Fruit fly (Drosophila melanogaster) whole organism, embryonic: ENCODE results near the gene SNRPG.

Source experiments
- ATbp ChIP-seq: fragments of 200-800 bp; sonication (Bioruptor generic); optimal IDR thresholded peaks from 2 replicates; lab custom pipeline; 2017; ENCODE audit warnings: missing biosample characterization, mild to moderate bottlenecking, missing genetic modification characterization, missing genetic modification reagents
- Atf-2 ChIP-seq: fragments of 200-800 bp; sonication (Bioruptor generic); optimal IDR thresholded peaks from 2 replicates; lab custom pipeline; 2016; ENCODE audit warnings: missing biosample characterization, missing genetic modification characterization
- CG11504 ChIP-seq: fragments of 200-800 bp; sonication (Bioruptor generic); optimal IDR thresholded peaks from 3 replicates; lab custom pipeline; 2019; ENCODE audit warnings: missing biosample characterization, mild to moderate bottlenecking, missing genetic modification characterization, moderate library complexity
- CG12391 ChIP-seq: fragments of 200-800 bp; sonication (Bioruptor generic); optimal IDR thresholded peaks from 3 replicates; lab custom pipeline; 2018; ENCODE audit warnings: missing biosample characterization, mild to moderate bottlenecking, missing genetic modification characterization, moderate library complexity
- CG12942 ChIP-seq: fragments of 200-800 bp; sonication (Bioruptor generic); optimal IDR thresholded peaks from 3 replicates; lab custom pipeline; 2016; ENCODE audit warnings: missing biosample characterization, missing genetic modification characterization
- CG13424 ChIP-seq: fragments of 200-800 bp; sonication (Bioruptor generic); optimal IDR thresholded peaks from 2 replicates; lab custom pipeline; 2019; ENCODE audit warnings: missing biosample characterization, mild to moderate bottlenecking, missing genetic modification characterization, moderate library complexity
- CG15514 ChIP-seq: fragments of 200-800 bp; sonication (Bioruptor generic); optimal IDR thresholded peaks from 3 replicates; lab custom pipeline; 2017; ENCODE audit warnings: missing biosample characterization, missing genetic modification characterization, mild to moderate bottlenecking, moderate library complexity, missing genetic modification reagents
- CG17359 ChIP-seq: fragments of 200-800 bp; sonication (Bioruptor generic); optimal IDR thresholded peaks from 3 replicates; lab custom pipeline; 2018; ENCODE audit warnings: missing biosample characterization, mild to moderate bottlenecking, missing genetic modification characterization, moderate library complexity
- CG17361 ChIP-seq: fragments of 200-800 bp; sonication (Bioruptor generic); IDR thresholded peaks from 3 replicates; pipeline ENCODE4 v1.3.6; 2022; ENCODE audit warnings: missing biosample characterization, missing genetic modification characterization
- CG17568 ChIP-seq: fragments of 200-800 bp; sonication (Bioruptor generic); optimal IDR thresholded peaks from 2 replicates; lab custom pipeline; 2018; ENCODE audit warnings: missing biosample characterization, mild to moderate bottlenecking, missing genetic modification characterization, moderate library complexity
- CG2120 ChIP-seq: fragments of 200-800 bp; sonication (Bioruptor generic); optimal IDR thresholded peaks from 3 replicates; lab custom pipeline; 2016; ENCODE audit warnings: missing biosample characterization, missing genetic modification characterization
- CG30403 ChIP-seq: fragments of 200-800 bp; sonication (Bioruptor generic); optimal IDR thresholded peaks from 3 replicates; lab custom pipeline; 2016; ENCODE audit warnings: missing biosample characterization, missing genetic modification characterization
- CG31365 ChIP-seq: fragments of 200-800 bp; sonication (Bioruptor generic); optimal IDR thresholded peaks from 2 replicates; lab custom pipeline; 2018; ENCODE audit warnings: missing biosample characterization, mild to moderate bottlenecking, missing genetic modification characterization
- CG33213 ChIP-seq: fragments of 200-800 bp; sonication (Bioruptor generic); optimal IDR thresholded peaks from 3 replicates; lab custom pipeline; 2016; ENCODE audit warnings: missing biosample characterization, missing genetic modification characterization
- CG4730 ChIP-seq: fragments of 200-800 bp; sonication (Bioruptor generic); IDR thresholded peaks from 2 replicates; pipeline ENCODE4 v1.3.6; 2022; ENCODE audit warnings: missing biosample characterization, missing genetic modification characterization
- CG6813 ChIP-seq: fragments of 200-800 bp; sonication (Bioruptor generic); optimal IDR thresholded peaks from 2 replicates; lab custom pipeline; 2017; ENCODE audit warnings: missing biosample characterization, missing genetic modification characterization, mild to moderate bottlenecking, moderate library complexity, missing genetic modification reagents
- CG7556 ChIP-seq: fragments of 200-800 bp; sonication (Bioruptor generic); optimal IDR thresholded peaks from 2 replicates; lab custom pipeline; 2017; ENCODE audit warnings: missing biosample characterization, mild to moderate bottlenecking, missing genetic modification characterization
- CG7839 ChIP-seq: fragments of 200-800 bp; sonication (Bioruptor generic); optimal IDR thresholded peaks from 3 replicates; lab custom pipeline; 2018; ENCODE audit warnings: missing biosample characterization, mild to moderate bottlenecking, missing genetic modification characterization, moderate library complexity
- CG8359 ChIP-seq: fragments of 200-800 bp; sonication (Bioruptor generic); optimal IDR thresholded peaks from 2 replicates; lab custom pipeline; 2017; ENCODE audit warnings: missing biosample characterization, mild to moderate bottlenecking, missing genetic modification characterization, borderline replicate concordance
- CG8478 ChIP-seq: fragments of >200 bp; optimal IDR thresholded peaks from 2 replicates; lab custom pipeline; 2018
- CrebB ChIP-seq: fragments of 200-800 bp; sonication (Bioruptor generic); optimal IDR thresholded peaks from 3 replicates; lab custom pipeline; 2018; ENCODE audit warnings: missing biosample characterization, mild to moderate bottlenecking, missing genetic modification characterization
- Dek ChIP-seq: fragments of 200-800 bp; sonication (Bioruptor generic); optimal IDR thresholded peaks from 3 replicates; lab custom pipeline; 2019; ENCODE audit warnings: missing biosample characterization, mild to moderate bottlenecking, missing genetic modification characterization, moderate library complexity
- Ets65A ChIP-seq: fragments of 200-800 bp; sonication (Bioruptor generic); peaks from one replicate; lab custom pipeline; 2016; ENCODE audit warnings: missing biosample characterization, missing genetic modification characterization
- Fer1 ChIP-seq: fragments of 200-800 bp; sonication (Bioruptor generic); optimal IDR thresholded peaks from 2 replicates; lab custom pipeline; 2017; ENCODE audit warnings: missing biosample characterization, mild to moderate bottlenecking, missing genetic modification characterization
- H2.0 ChIP-seq: fragments of 200-800 bp; sonication (Bioruptor generic); IDR thresholded peaks from 2 replicates; pipeline ENCODE4 v1.3.6; 2022; ENCODE audit warnings: missing biosample characterization, missing genetic modification characterization
- HLH54F ChIP-seq: fragments of 200-800 bp; sonication (Bioruptor generic); optimal IDR thresholded peaks from 3 replicates; lab custom pipeline; 2016; ENCODE audit warnings: missing biosample characterization, missing genetic modification characterization
- Hmr ChIP-seq: fragments of 200-800 bp; sonication (Bioruptor generic); optimal IDR thresholded peaks from 3 replicates; lab custom pipeline; 2017; ENCODE audit warnings: mild to moderate bottlenecking, missing biosample characterization, missing genetic modification reagents, missing genetic modification characterization
- Meics ChIP-seq: fragments of 200-800 bp; sonication (Bioruptor generic); optimal IDR thresholded peaks from 2 replicates; lab custom pipeline; 2017; ENCODE audit warnings: missing biosample characterization, mild to moderate bottlenecking, missing genetic modification characterization
- NC2α ChIP-seq: fragments of 200-800 bp; sonication (Bioruptor generic); optimal IDR thresholded peaks from 2 replicates; lab custom pipeline; 2016; ENCODE audit warnings: missing biosample characterization, missing genetic modification characterization
- PHDP ChIP-seq: fragments of 200-800 bp; sonication (Bioruptor generic); optimal IDR thresholded peaks from 3 replicates; lab custom pipeline; 2018; ENCODE audit warnings: missing biosample characterization, mild to moderate bottlenecking, missing genetic modification characterization, moderate library complexity
- Rx ChIP-seq: fragments of 200-800 bp; sonication (Bioruptor generic); IDR thresholded peaks from 2 replicates; pipeline ENCODE4 v1.3.6; 2022; ENCODE audit warnings: missing biosample characterization, missing genetic modification characterization
- aop ChIP-seq: fragments of 200-800 bp; sonication (Bioruptor generic); IDR thresholded peaks from 2 replicates; pipeline ENCODE4 v1.3.6; 2022; ENCODE audit warnings: missing biosample characterization, missing genetic modification characterization
- bcd ChIP-seq: fragments of 200-800 bp; sonication (Bioruptor generic); optimal IDR thresholded peaks from 2 replicates; lab custom pipeline; 2017; ENCODE audit warnings: missing biosample characterization, mild to moderate bottlenecking, missing genetic modification characterization
- cad ChIP-seq: fragments of >200 bp; optimal IDR thresholded peaks from 2 replicates; lab custom pipeline; 2017; ENCODE audit warnings: missing biosample characterization, missing genetic modification characterization
- esg ChIP-seq: fragments of 200-800 bp; sonication (Bioruptor generic); conservative IDR thresholded peaks from 2 replicates; pipeline ENCODE4 v1.3.6; 2022; ENCODE audit warnings: missing biosample characterization, missing genetic modification characterization
- ewg ChIP-seq: fragments of 200-800 bp; sonication (Bioruptor generic); optimal IDR thresholded peaks from 3 replicates; lab custom pipeline; 2017; ENCODE audit warnings: mild to moderate bottlenecking, missing biosample characterization, missing genetic modification reagents, missing genetic modification characterization
- eyg ChIP-seq: fragments of 200-800 bp; sonication (Bioruptor generic); optimal IDR thresholded peaks from 3 replicates; lab custom pipeline; 2016; ENCODE audit warnings: missing biosample characterization, missing genetic modification characterization
- gfzf ChIP-seq: fragments of 200-800 bp; sonication (Bioruptor generic); optimal IDR thresholded peaks from 2 replicates; lab custom pipeline; 2016; ENCODE audit warnings: missing biosample characterization, mild to moderate bottlenecking, missing genetic modification characterization, moderate library complexity
- nmo ChIP-seq: fragments of 200-800 bp; sonication (Bioruptor generic); optimal IDR thresholded peaks from 2 replicates; lab custom pipeline; 2018; ENCODE audit warnings: missing biosample characterization, mild to moderate bottlenecking, missing genetic modification characterization, moderate library complexity
- oc ChIP-seq: fragments of 200-800 bp; sonication (Bioruptor generic); optimal IDR thresholded peaks from 2 replicates; lab custom pipeline; 2018; ENCODE audit warnings: missing biosample characterization, mild to moderate bottlenecking, missing genetic modification characterization, moderate library complexity
- phol ChIP-seq: fragments of 200-800 bp; sonication (Bioruptor generic); optimal IDR thresholded peaks from 3 replicates; lab custom pipeline; 2018; ENCODE audit warnings: missing biosample characterization, mild to moderate bottlenecking, missing genetic modification characterization, moderate library complexity
- row ChIP-seq: fragments of 200-800 bp; sonication (Bioruptor generic); IDR thresholded peaks from 3 replicates; pipeline ENCODE4 v1.3.6; 2022; ENCODE audit warnings: missing biosample characterization, missing genetic modification characterization
- sna ChIP-seq: fragments of 200-800 bp; sonication (Bioruptor generic); IDR thresholded peaks from 2 replicates; pipeline ENCODE4 v1.3.6; 2022; ENCODE audit warnings: missing biosample characterization, missing genetic modification characterization; ENCODE audit not compliant: partially characterized antibody
- sqz ChIP-seq: fragments of 200-800 bp; sonication (Bioruptor generic); optimal IDR thresholded peaks from 3 replicates; lab custom pipeline; 2018; ENCODE audit warnings: missing biosample characterization, mild to moderate bottlenecking, missing genetic modification characterization
- tll ChIP-seq, 2 experiments: fragments of 200-800 bp in 1 of 2; fragments of >200 bp in 1 of 2; sonication (Bioruptor generic) in 1 of 2; optimal IDR thresholded peaks; 2 replicates each; lab custom pipeline; 2017 to 2019; ENCODE audit warnings: missing biosample characterization in 2 of 2, missing genetic modification characterization in 2 of 2, mild to moderate bottlenecking in 1 of 2, moderate library complexity in 1 of 2

Gene SNRPG

DNA sequence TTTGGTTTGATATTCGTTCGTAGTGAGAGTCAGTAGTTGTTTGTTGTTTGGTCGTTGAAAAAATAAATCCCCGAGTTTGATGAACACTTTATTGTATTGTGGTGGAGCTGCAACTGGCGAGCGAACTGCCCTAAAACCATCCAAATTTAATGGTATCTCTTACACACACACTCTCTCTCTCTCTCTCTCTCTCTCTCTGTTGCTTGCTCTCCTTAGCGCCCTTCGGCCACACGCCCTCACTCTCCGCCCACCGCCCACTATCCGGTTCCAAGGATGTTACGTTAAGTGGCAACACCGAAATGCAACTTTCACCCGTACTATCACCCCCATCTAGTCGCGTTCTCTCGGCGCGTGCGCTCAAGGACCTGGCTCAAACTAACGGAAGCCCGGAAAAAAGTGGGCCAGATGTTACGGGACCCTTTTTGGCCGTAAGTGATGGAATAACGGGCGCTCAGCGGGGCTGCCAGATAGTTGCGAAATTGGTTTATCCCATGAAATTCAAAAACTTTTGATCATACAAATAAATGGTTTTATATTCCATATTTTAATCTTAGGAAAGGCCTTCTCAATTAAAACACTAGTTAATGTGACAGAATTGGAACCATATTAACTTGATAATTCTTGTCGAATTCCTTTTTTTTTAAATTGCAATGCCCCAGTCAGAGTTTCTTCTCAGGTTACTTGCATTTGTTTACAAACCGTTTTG is 47.3 kb upstream of the SNRPG start (continued):
- TF ChIP-seq CG8359 (no peak), Fer1 (GFP tag; lab: Kevin White, UChicago) (peak; percentile 33), aop (GFP tag; lab: Robert Waterston, UW) (no peak), Rx (GFP tag; lab: Robert Waterston, UW) (no peak), CG13424 (tag; lab: Kevin White, UChicago) (peak; percentile 0), CG17359 (no peak), sna (no peak), NC2α (GFP tag; lab: Kevin White, UChicago) (no peak), gfzf (GFP tag; lab: Kevin White, UChicago) (peak; percentile 13), CG7839 (tag; lab: Kevin White, UChicago) (peak; percentile 5), eyg (GFP tag; lab: Kevin White, UChicago) (no peak), Atf-2 (GFP tag; lab: Kevin White, UChicago) (no peak), CG11504 (tag; lab: Kevin White, UChicago) (peak; percentile 38), CG12942 (GFP tag; lab: Kevin White, UChicago) (no peak), CG12391 (tag; lab: Kevin White, UChicago) (no peak), CG30403 (GFP tag; lab: Kevin White, UChicago) (peak; percentile 16), Meics (GFP tag; lab: Kevin White, UChicago) (peak; percentile 1), CG31365 (no peak), PHDP (tag; lab: Kevin White, UChicago) (no peak), tll (GFP tag; optimal IDR thresholded peaks at IDR 0.05; lab: Kevin White, UChicago) (no peak), CG7556 (GFP tag; lab: Kevin White, UChicago) (peak; percentile 3), CG2120 (GFP tag; lab: Kevin White, UChicago) (peak; percentile 17), bcd (GFP tag; lab: Kevin White, UChicago) (no peak), CG8478 (lab: Kevin White, UChicago) (no peak), CrebB (tag; lab: Kevin White, UChicago) (no peak), ewg (GFP tag; lab: Kevin White, UChicago) (peak; percentile 80), CG33213 (no peak), Hmr (GFP tag; lab: Kevin White, UChicago) (no peak), esg (GFP tag; lab: Robert Waterston, UW) (no peak), Ets65A (GFP tag; lab: Kevin White, UChicago) (peak; percentile 76), CG15514 (peak; percentile 24), H2.0 (GFP tag; lab: Robert Waterston, UW) (no peak), row (GFP tag; lab: Robert Waterston, UW) (0 out of 3 replicates have a peak, but pooled peaks have one; percentile 24), CG6813 (no peak), ATbp (GFP tag; lab: Kevin White, UChicago) (no peak), HLH54F (GFP tag; lab: Kevin White, UChicago) (no peak), Dek (tag; lab: Kevin White, UChicago) (no peak), phol (peak; percentile 20), CG17568 (GFP tag; lab: Kevin White, UChicago) (no peak), oc (tag; lab: Kevin White, UChicago) (no peak), CG17361 (GFP tag; lab: Robert Waterston, UW) (0 out of 3 replicates have a peak, but pooled peaks have one; percentile 29), CG4730 (GFP tag; lab: Robert Waterston, UW) (no peak), nmo (GFP tag; lab: Kevin White, UChicago) (peak; percentile 24), cad (GFP tag; lab: Kevin White, UChicago) (no peak), sqz (GFP tag; lab: Kevin White, UChicago) (no peak)
